Worm (Caenorhabditis elegans) whole organism, mixed stage, embryonic: ENCODE results near the gene F54F11.1.

ENCODE experiments used
- bed-3 ChIP-seq: fragments of 200-800 bp; sonication (Bioruptor generic); optimal IDR thresholded peaks from 3 replicates; lab custom pipeline; 2018; ENCODE audit warnings: mild to moderate bottlenecking, missing genetic modification characterization, moderate library complexity, missing compliant biosample characterization
- blmp-1 ChIP-seq: fragments of 150-350 bp; optimal IDR thresholded peaks from 2 replicates; lab custom pipeline; 2014; ENCODE audit warnings: missing biosample characterization, missing genetic modification characterization
- ceh-39 ChIP-seq: fragments of 150-350 bp; optimal IDR thresholded peaks from 2 replicates; lab custom pipeline; 2014; ENCODE audit warnings: missing biosample characterization, missing genetic modification characterization
- lsy-2 ChIP-seq: fragments of 150-350 bp; optimal IDR thresholded peaks from 2 replicates; lab custom pipeline; 2014; ENCODE audit warnings: missing biosample characterization, missing genetic modification characterization
- mls-2 ChIP-seq: sonication (generic microtip); optimal IDR thresholded peaks from 2 replicates; lab custom pipeline; 2016; ENCODE audit warnings: mild to moderate bottlenecking, missing genetic modification characterization, moderate library complexity, missing compliant biosample characterization
- nhr-12 ChIP-seq: fragments of 150-350 bp; optimal IDR thresholded peaks from 2 replicates; lab custom pipeline; 2014; ENCODE audit warnings: missing biosample characterization, missing genetic modification characterization
- nhr-237 ChIP-seq: fragments of 150-350 bp; optimal IDR thresholded peaks from 2 replicates; lab custom pipeline; 2014; ENCODE audit warnings: missing biosample characterization, missing genetic modification characterization
- nhr-28 ChIP-seq: fragments of 150-350 bp; optimal IDR thresholded peaks from 2 replicates; lab custom pipeline; 2014; ENCODE audit warnings: missing biosample characterization, missing genetic modification characterization
- nhr-76 ChIP-seq: sonication (generic microtip); optimal IDR thresholded peaks from 2 replicates; lab custom pipeline; 2017; ENCODE audit warnings: missing biosample characterization, missing genetic modification characterization
- pha-4 ChIP-seq: fragments of 150-350 bp; optimal IDR thresholded peaks from 2 replicates; lab custom pipeline; 2018; ENCODE audit warnings: missing biosample characterization, missing genetic modification reagents, missing genetic modification characterization
- snpc-4 ChIP-seq: fragments of 150-350 bp; optimal IDR thresholded peaks from 2 replicates; lab custom pipeline; 2014; ENCODE audit warnings: missing biosample characterization, missing genetic modification characterization
- sptf-1 ChIP-seq: sonication (generic microtip); optimal IDR thresholded peaks from 2 replicates; lab custom pipeline; 2017; ENCODE audit warnings: mild to moderate bottlenecking, missing genetic modification characterization, moderate library complexity, missing compliant biosample characterization
- unc-39 ChIP-seq: fragments of 150-350 bp; optimal IDR thresholded peaks from 2 replicates; lab custom pipeline; 2014; ENCODE audit warnings: missing biosample characterization, missing genetic modification characterization
- ztf-11 ChIP-seq: fragments of 150-350 bp; optimal IDR thresholded peaks from 2 replicates; lab custom pipeline; 2014; ENCODE audit warnings: missing biosample characterization, missing genetic modification characterization

DNA sequence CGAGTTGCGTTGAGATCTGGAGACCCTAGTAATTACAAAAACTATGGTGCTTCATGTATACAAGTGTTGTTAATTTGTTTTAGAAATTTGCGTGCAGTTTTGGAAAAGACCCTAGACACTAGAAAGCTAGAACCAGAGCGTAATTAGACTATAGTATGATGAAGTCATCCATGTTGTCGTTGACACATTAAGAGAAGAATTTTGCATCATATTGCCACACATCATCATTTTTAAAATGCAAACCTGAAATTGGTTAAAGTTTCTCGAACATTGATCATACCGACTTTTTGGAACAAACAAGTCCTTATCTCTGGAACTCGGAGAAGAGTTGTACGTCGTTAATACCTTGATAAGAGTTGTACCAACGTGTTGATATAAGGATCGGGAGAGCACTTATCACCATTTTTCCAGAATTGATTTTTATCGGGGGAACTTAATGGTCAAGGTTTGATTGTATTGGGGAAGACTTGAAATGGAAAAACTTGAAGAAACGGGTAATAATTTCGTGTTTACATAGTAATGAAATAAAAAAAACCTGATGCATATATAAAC is 35.8 kb upstream of the F54F11.1 start:
- no peak for TF ChIP-seq pha-4
- no peak for TF ChIP-seq nhr-76
- no peak for TF ChIP-seq nhr-12 (tag; lab: Kevin White, UChicago)
- TF ChIP-seq unc-39, result no peak
- TF ChIP-seq ztf-11 (tag; lab: Kevin White, UChicago), result no peak
- TF ChIP-seq nhr-28 (tag; lab: Kevin White, UChicago), result no peak
- no peak for TF ChIP-seq snpc-4
- no peak for TF ChIP-seq lsy-2
- TF ChIP-seq nhr-237 (tag; lab: Kevin White, UChicago), result no peak
- no peak for TF ChIP-seq ceh-39 (tag; lab: Kevin White, UChicago)
- no peak for TF ChIP-seq sptf-1 (tag; lab: Kevin White, UChicago)
- TF ChIP-seq mls-2, result no peak
- no peak for TF ChIP-seq blmp-1
- no peak for TF ChIP-seq bed-3 (GFP tag; lab: Kevin White, UChicago)
